Worm (Caenorhabditis elegans) whole organism, L2 larva: ENCODE measurements around the gene cyp-14A3.
A peak's percentile ranks its signal among the peaks of the same experiment; 100 is the strongest.

ENCODE experiments used
- C34F6.9 ChIP-seq: fragments of 150-350 bp; optimal IDR thresholded peaks from 2 replicates; lab custom pipeline; 2014; ENCODE audit warnings: missing biosample characterization, missing genetic modification characterization
- F13H6.1 ChIP-seq: sonication (generic microtip); optimal IDR thresholded peaks from 2 replicates; lab custom pipeline; 2016; ENCODE audit warnings: missing genetic modification characterization, missing compliant biosample characterization
- Y55F3AM.14 ChIP-seq: fragments of 200-800 bp; sonication (Bioruptor generic); optimal IDR thresholded peaks from 2 replicates; lab custom pipeline; 2018; ENCODE audit warnings: mild to moderate bottlenecking, missing genetic modification characterization, missing compliant biosample characterization
- aly-2 ChIP-seq: fragments of 150-350 bp; optimal IDR thresholded peaks from 2 replicates; lab custom pipeline; 2014; ENCODE audit warnings: missing biosample characterization, missing genetic modification characterization
- blmp-1 ChIP-seq: sonication (generic microtip); optimal IDR thresholded peaks from 2 replicates; lab custom pipeline; 2017; ENCODE audit warnings: missing genetic modification characterization, mild to moderate bottlenecking, missing compliant biosample characterization, antibody characterized with exemption, moderate library complexity; ENCODE audit not compliant: insufficient read depth
- ceh-16 ChIP-seq: fragments of 150-350 bp; optimal IDR thresholded peaks from 2 replicates; lab custom pipeline; 2014; ENCODE audit warnings: missing biosample characterization, missing genetic modification characterization
- ceh-82 ChIP-seq: fragments of 150-350 bp; optimal IDR thresholded peaks from 2 replicates; lab custom pipeline; 2014; ENCODE audit warnings: missing biosample characterization, missing genetic modification characterization
- crh-2 ChIP-seq: sonication (generic microtip); optimal IDR thresholded peaks from 2 replicates; lab custom pipeline; 2017; ENCODE audit warnings: missing biosample characterization, missing genetic modification characterization
- dmd-4 ChIP-seq: sonication (generic microtip); optimal IDR thresholded peaks from 2 replicates; lab custom pipeline; 2017; ENCODE audit warnings: missing biosample characterization, missing genetic modification characterization
- egl-27 ChIP-seq: sonication (generic microtip); optimal IDR thresholded peaks from 3 replicates; lab custom pipeline; 2017; ENCODE audit warnings: missing biosample characterization, missing genetic modification reagents, missing genetic modification characterization
- elt-1 ChIP-seq: fragments of 150-350 bp; optimal IDR thresholded peaks from 2 replicates; lab custom pipeline; 2014; ENCODE audit warnings: missing biosample characterization, missing genetic modification characterization
- elt-3 ChIP-seq: sonication (generic microtip); optimal IDR thresholded peaks from 2 replicates; lab custom pipeline; 2017; ENCODE audit warnings: missing biosample characterization, missing genetic modification characterization
- fos-1 ChIP-seq: fragments of 150-350 bp; optimal IDR thresholded peaks from 2 replicates; lab custom pipeline; 2014; ENCODE audit warnings: missing biosample characterization, missing genetic modification characterization
- gmeb-1 ChIP-seq: fragments of 150-350 bp; optimal IDR thresholded peaks from 2 replicates; lab custom pipeline; 2014; ENCODE audit warnings: missing biosample characterization, missing genetic modification characterization
- lin-11 ChIP-seq: fragments of 150-350 bp; sonication (generic microtip); optimal IDR thresholded peaks from 2 replicates; lab custom pipeline; 2014; ENCODE audit warnings: missing biosample characterization, missing genetic modification characterization, inconsistent platforms, mixed read lengths
- lin-13 ChIP-seq: fragments of 150-350 bp; optimal IDR thresholded peaks from 2 replicates; lab custom pipeline; 2014; ENCODE audit warnings: missing biosample characterization, missing genetic modification reagents, missing genetic modification characterization
- lin-39 ChIP-seq: fragments of 150-350 bp; optimal IDR thresholded peaks from 2 replicates; lab custom pipeline; 2014; ENCODE audit warnings: missing biosample characterization, missing genetic modification reagents, missing genetic modification characterization
- lsy-2 ChIP-seq, 2 experiments: fragments of 150-350 bp in 1 of 2; sonication (generic microtip) in 1 of 2; optimal IDR thresholded peaks; 2 replicates each; lab custom pipeline; 2014 to 2017; ENCODE audit warnings: missing biosample characterization in 2 of 2, missing genetic modification characterization in 2 of 2
- mab-5 ChIP-seq: fragments of 150-350 bp; optimal IDR thresholded peaks from 2 replicates; lab custom pipeline; 2014; ENCODE audit warnings: missing biosample characterization, missing genetic modification characterization
- mbf-1 ChIP-seq: sonication (generic microtip); optimal IDR thresholded peaks from 2 replicates; lab custom pipeline; 2017; ENCODE audit warnings: missing biosample characterization, missing genetic modification characterization
- mdl-1 ChIP-seq, 2 experiments: fragments of 150-350 bp in 1 of 2; sonication (generic microtip) in 1 of 2; optimal IDR thresholded peaks; 2 replicates each; lab custom pipeline; 2017; ENCODE audit warnings: missing biosample characterization in 2 of 2, missing genetic modification characterization in 2 of 2
- nhr-10 ChIP-seq: sonication (generic microtip); optimal IDR thresholded peaks from 2 replicates; lab custom pipeline; 2017; ENCODE audit warnings: missing biosample characterization, missing genetic modification characterization
- nhr-12 ChIP-seq: fragments of 150-350 bp; optimal IDR thresholded peaks from 2 replicates; lab custom pipeline; 2014; ENCODE audit warnings: missing biosample characterization, missing genetic modification characterization
- nhr-129 ChIP-seq: fragments of 150-350 bp; optimal IDR thresholded peaks from 2 replicates; lab custom pipeline; 2014; ENCODE audit warnings: missing biosample characterization, missing genetic modification characterization
- nhr-21 ChIP-seq: fragments of 150-350 bp; optimal IDR thresholded peaks from 2 replicates; lab custom pipeline; 2014; ENCODE audit warnings: missing biosample characterization, missing genetic modification characterization
- nhr-23 ChIP-seq: fragments of 150-350 bp; optimal IDR thresholded peaks from 2 replicates; lab custom pipeline; 2014; ENCODE audit warnings: missing biosample characterization, missing genetic modification reagents, missing genetic modification characterization
- nhr-237 ChIP-seq: fragments of 150-350 bp; optimal IDR thresholded peaks from 2 replicates; lab custom pipeline; 2014; ENCODE audit warnings: missing biosample characterization, missing genetic modification characterization
- nhr-25 ChIP-seq: fragments of 150-350 bp; sonication (generic microtip); optimal IDR thresholded peaks from 3 replicates; lab custom pipeline; 2014; ENCODE audit warnings: missing biosample characterization, missing genetic modification characterization
- nhr-6 ChIP-seq: fragments of 150-350 bp; optimal IDR thresholded peaks from 2 replicates; lab custom pipeline; 2014; ENCODE audit warnings: missing biosample characterization, missing genetic modification characterization
- nhr-77 ChIP-seq: fragments of 150-350 bp; optimal IDR thresholded peaks from 2 replicates; lab custom pipeline; 2014; ENCODE audit warnings: missing biosample characterization, missing genetic modification characterization
- sem-4 ChIP-seq: fragments of 150-350 bp; optimal IDR thresholded peaks from 2 replicates; lab custom pipeline; 2014; ENCODE audit warnings: missing biosample characterization, missing genetic modification reagents, missing genetic modification characterization
- skn-1 ChIP-seq: sonication (generic microtip); optimal IDR thresholded peaks from 2 replicates; lab custom pipeline; 2017; ENCODE audit warnings: missing biosample characterization, missing genetic modification characterization
- sma-3 ChIP-seq: sonication (generic microtip); optimal IDR thresholded peaks from 2 replicates; lab custom pipeline; 2016; ENCODE audit warnings: missing genetic modification reagents, missing genetic modification characterization, missing compliant biosample characterization
- sma-9 ChIP-seq, 2 experiments: fragments of 150-350 bp in 1 of 2; sonication (generic microtip) in 1 of 2; optimal IDR thresholded peaks; 2 replicates each; lab custom pipeline; 2014 to 2016; ENCODE audit warnings: missing genetic modification characterization in 2 of 2, mild to moderate bottlenecking in 1 of 2, missing biosample characterization in 1 of 2, missing compliant biosample characterization in 1 of 2, missing genetic modification reagents in 1 of 2, moderate library complexity in 1 of 2
- snpc-4 ChIP-seq: fragments of 150-350 bp; optimal IDR thresholded peaks from 2 replicates; lab custom pipeline; 2014; ENCODE audit warnings: missing biosample characterization, missing genetic modification characterization
- unc-39 ChIP-seq: fragments of 150-350 bp; optimal IDR thresholded peaks from 2 replicates; lab custom pipeline; 2014; ENCODE audit warnings: missing biosample characterization, missing genetic modification characterization
- unc-55 ChIP-seq: fragments of 150-350 bp; sonication (generic microtip); optimal IDR thresholded peaks from 3 replicates; lab custom pipeline; 2014; ENCODE audit warnings: missing biosample characterization, missing genetic modification reagents, missing genetic modification characterization
- unc-62 ChIP-seq: fragments of 150-350 bp; optimal IDR thresholded peaks from 2 replicates; lab custom pipeline; 2014; ENCODE audit warnings: missing biosample characterization, missing genetic modification reagents, missing genetic modification characterization
- zag-1 ChIP-seq: fragments of 150-350 bp; optimal IDR thresholded peaks from 2 replicates; lab custom pipeline; 2014; ENCODE audit warnings: missing biosample characterization, missing genetic modification characterization
- ztf-1 ChIP-seq: fragments of 200-800 bp; sonication (Bioruptor generic); conservative IDR thresholded peaks from 2 replicates; pipeline ENCODE4 v1.3.6; 2022; ENCODE audit warnings: missing genetic modification characterization, missing compliant biosample characterization
- ztf-11 ChIP-seq: sonication (generic microtip); optimal IDR thresholded peaks from 2 replicates; lab custom pipeline; 2017; ENCODE audit warnings: missing biosample characterization, missing genetic modification characterization
- ztf-4 ChIP-seq: fragments of 150-350 bp; optimal IDR thresholded peaks from 2 replicates; lab custom pipeline; 2014; ENCODE audit warnings: missing biosample characterization, missing genetic modification characterization

cyp-14A3 gene

ce11 chrX:13262195-13262594, 11.8 kb downstream of the cyp-14A3 start, which contains the start of gene K09A11.1:
Gene K09A11.1 (plus strand): TSS chrX:13262495.
- TF ChIP-seq nhr-23 (tag; lab: Kevin White, UChicago) (no peak), unc-39 (tag; lab: Kevin White, UChicago) (no peak), gmeb-1 (tag; lab: Kevin White, UChicago) (no peak)

- TF ChIP-seq crh-2 (tag; lab: Kevin White, UChicago): peak; percentile 2
These were observed 12.9 kb downstream of the cyp-14A3 start for ce11 chrX:13261037-13261592.

DNA sequence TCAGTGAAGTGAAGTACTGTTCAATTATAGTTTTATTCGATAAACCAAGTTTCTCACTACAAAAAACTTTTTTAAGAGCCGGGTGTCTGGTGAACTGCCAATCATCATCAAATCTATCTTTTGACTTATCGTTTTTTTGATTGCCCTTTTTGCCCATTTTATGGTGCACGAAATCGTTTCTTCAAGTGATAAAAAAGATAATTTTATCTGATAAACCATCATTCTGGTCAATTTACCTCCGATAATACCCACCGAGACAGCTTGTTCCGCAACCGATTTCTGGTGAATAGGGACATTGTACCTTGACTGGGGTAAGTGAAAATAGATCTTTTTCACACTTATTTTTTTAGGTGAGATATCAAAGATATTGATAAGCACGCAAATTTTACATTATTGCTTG, 16.4 kb downstream of the cyp-14A3 start, which contains the start of gene K08H2.10:
TSS of gene K08H2.10 (plus strand) at position 230 of the 400 bp plus-strand sequence.
- TF ChIP-seq nhr-12 (tag; lab: Kevin White, UChicago) (no peak), fos-1 (tag; lab: Kevin White, UChicago) (peak; percentile 67), mbf-1 (tag; lab: Kevin White, UChicago) (no peak), ztf-11 (tag; lab: Kevin White, UChicago) (no peak), nhr-129 (no peak)

- TF ChIP-seq fos-1 (tag; lab: Kevin White, UChicago) (peak; percentile 10), ceh-82 (tag; lab: Kevin White, UChicago) (no peak)
These were observed 22.0 kb downstream of the cyp-14A3 start, which contains the start of gene nhr-32 for ce11 chrX:13251914-13252434. Gene nhr-32 (plus strand): TSS chrX:13251964.

DNA sequence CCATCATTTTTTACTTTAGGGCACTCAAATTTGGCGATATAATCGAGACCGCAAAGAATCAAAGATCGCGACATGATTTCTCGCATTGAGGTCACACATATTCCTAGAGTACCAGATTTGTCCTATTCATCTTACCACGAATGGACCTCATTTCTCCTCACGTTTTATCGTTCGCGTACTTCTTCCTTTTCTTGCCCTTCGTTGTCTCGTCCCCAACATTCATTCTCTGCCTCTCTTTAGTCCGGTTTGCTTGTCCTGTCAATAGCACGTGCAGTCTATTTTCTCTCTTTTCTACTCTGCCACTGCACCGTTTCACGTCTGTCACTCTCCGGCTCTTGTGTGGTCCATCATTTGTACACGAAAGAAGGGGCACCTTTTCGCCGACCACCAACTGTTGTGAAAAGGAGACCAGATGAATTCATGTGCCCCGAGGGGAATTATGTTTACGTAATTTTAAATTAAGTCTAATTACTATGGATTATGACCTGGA, 22.6 kb downstream of the cyp-14A3 start:
- no peak for TF ChIP-seq skn-1 (tag; lab: Kevin White, UChicago)
- peak; percentile 67 for TF ChIP-seq C34F6.9 (tag; lab: Kevin White, UChicago)
- TF ChIP-seq unc-39 (tag; lab: Kevin White, UChicago): no peak
- TF ChIP-seq nhr-25 (tag; lab: Kevin White, UChicago): peak; percentile 77
- TF ChIP-seq gmeb-1 (tag; lab: Kevin White, UChicago): peak; percentile 35
- TF ChIP-seq nhr-12 (tag; lab: Kevin White, UChicago): no peak
- TF ChIP-seq nhr-129: peak; percentile 94
- no peak for TF ChIP-seq unc-62
- TF ChIP-seq elt-3 (tag; lab: Kevin White, UChicago): no peak
- TF ChIP-seq lin-13 (GFP tag; lab: Kevin White, UChicago): peak; percentile 16
- peak; percentile 63 for TF ChIP-seq sma-3 (GFP tag; lab: Kevin White, UChicago)
- peak; percentile 96 for TF ChIP-seq mdl-1 (tag; optimal IDR thresholded peaks at IDR 0.05; lab: Kevin White, UChicago)
- TF ChIP-seq sem-4 (tag; lab: Kevin White, UChicago): peak; percentile 75
- TF ChIP-seq zag-1 (tag; lab: Kevin White, UChicago): peak; percentile 44
- peak; percentile 1 for TF ChIP-seq Y55F3AM.14 (GFP tag; lab: Kevin White, UChicago)
- peak; percentile 63 for TF ChIP-seq lin-11
- TF ChIP-seq mbf-1 (tag; lab: Kevin White, UChicago): no peak
- no peak for TF ChIP-seq ceh-82 (tag; lab: Kevin White, UChicago)
- peak; percentile 67 for TF ChIP-seq nhr-6
- peak; percentile 14 for TF ChIP-seq ceh-16 (tag; lab: Kevin White, UChicago)
- TF ChIP-seq nhr-77 (tag; lab: Kevin White, UChicago): no peak
- TF ChIP-seq snpc-4 (tag; lab: Kevin White, UChicago): no peak
- TF ChIP-seq nhr-10 (tag; lab: Kevin White, UChicago): no peak
- peak; percentile 92 for TF ChIP-seq elt-1 (tag; lab: Kevin White, UChicago)
- peak; percentile 64 for TF ChIP-seq fos-1 (tag; lab: Kevin White, UChicago)
- no peak for TF ChIP-seq dmd-4
- peak; percentile 83 for TF ChIP-seq sma-9 (GFP tag; optimal IDR thresholded peaks at IDR 0.05; lab: Kevin White, UChicago)
- TF ChIP-seq sma-9 (tag; optimal IDR thresholded peaks at IDR 0.05; lab: Kevin White, UChicago): no peak
- TF ChIP-seq crh-2 (tag; lab: Kevin White, UChicago): peak; percentile 74
- TF ChIP-seq ztf-1 (GFP tag; lab: Robert Waterston, UW): no peak
- peak; percentile 37 for TF ChIP-seq unc-55 (GFP tag; lab: Kevin White, UChicago)
- TF ChIP-seq nhr-237 (tag; lab: Kevin White, UChicago): no peak
- TF ChIP-seq lin-39: no peak
- TF ChIP-seq mab-5 (tag; lab: Kevin White, UChicago): peak; percentile 1
- peak; percentile 61 for TF ChIP-seq ztf-4 (tag; lab: Kevin White, UChicago)
- peak; percentile 62 for TF ChIP-seq blmp-1 (tag; lab: Kevin White, UChicago)
- no peak for TF ChIP-seq aly-2
- TF ChIP-seq egl-27 (tag; lab: Kevin White, UChicago): peak; percentile 25
- peak; percentile 78 for TF ChIP-seq F13H6.1 (tag; lab: Kevin White, UChicago)
- peak; percentile 69 for TF ChIP-seq nhr-21 (tag; lab: Kevin White, UChicago)
- peak; percentile 1 to 71 for TF ChIP-seq lsy-2 (tag; optimal IDR thresholded peaks at IDR 0.05; lab: Kevin White, UChicago)
